Fruit fly (Drosophila melanogaster) whole organism, embryonic: Measurements from ENCODE around the gene Peritrophin-15a.

Experiments used
- Adf1 ChIP-seq: fragments of 200-800 bp; sonication (Bioruptor generic); IDR thresholded peaks from 2 replicates; pipeline ENCODE4 v1.3.6; 2022; ENCODE audit warnings: missing biosample characterization, missing genetic modification characterization
- Aef1 ChIP-seq: fragments of 200-800 bp; sonication (Bioruptor generic); IDR thresholded peaks from 3 replicates; pipeline ENCODE4 v1.3.6; 2022; ENCODE audit warnings: missing biosample characterization, missing genetic modification characterization
- BtbVII ChIP-seq: fragments of 200-800 bp; sonication (Bioruptor generic); optimal IDR thresholded peaks from 3 replicates; lab custom pipeline; 2017; ENCODE audit warnings: missing biosample characterization, mild to moderate bottlenecking, missing genetic modification characterization
- CG10209 ChIP-seq: fragments of 200-800 bp; sonication (Bioruptor generic); optimal IDR thresholded peaks from 3 replicates; lab custom pipeline; 2017; ENCODE audit warnings: missing biosample characterization, mild to moderate bottlenecking, missing genetic modification characterization, missing genetic modification reagents
- CG13424 ChIP-seq: fragments of 200-800 bp; sonication (Bioruptor generic); optimal IDR thresholded peaks from 2 replicates; lab custom pipeline; 2019; ENCODE audit warnings: missing biosample characterization, mild to moderate bottlenecking, missing genetic modification characterization, moderate library complexity
- CG14050 ChIP-seq: fragments of 200-800 bp; sonication (Bioruptor generic); IDR thresholded peaks from 3 replicates; pipeline ENCODE4 v1.3.6; 2022; ENCODE audit warnings: missing biosample characterization, missing genetic modification characterization
- CG14667 ChIP-seq: fragments of 200-800 bp; sonication (Bioruptor generic); IDR thresholded peaks from 2 replicates; pipeline ENCODE4 v1.3.6; 2022; ENCODE audit warnings: missing biosample characterization, missing genetic modification characterization
- CG1832 ChIP-seq: fragments of 200-800 bp; sonication (Bioruptor generic); optimal IDR thresholded peaks from 2 replicates; lab custom pipeline; 2017; ENCODE audit warnings: missing biosample characterization, mild to moderate bottlenecking, missing genetic modification characterization, inconsistent platforms
- CG18619 ChIP-seq: fragments of 200-800 bp; sonication (Bioruptor generic); optimal IDR thresholded peaks from 3 replicates; lab custom pipeline; 2017; ENCODE audit warnings: missing biosample characterization, mild to moderate bottlenecking, missing genetic modification characterization
- CG2202 ChIP-seq: fragments of 200-800 bp; sonication (Bioruptor generic); optimal IDR thresholded peaks from 2 replicates; lab custom pipeline; 2018; ENCODE audit warnings: missing biosample characterization, mild to moderate bottlenecking, missing genetic modification characterization
- CG2712 ChIP-seq: fragments of 200-800 bp; optimal IDR thresholded peaks from 3 replicates; lab custom pipeline; 2019; ENCODE audit warnings: missing biosample characterization, mild to moderate bottlenecking, missing genetic modification characterization, moderate library complexity
- CG3281 ChIP-seq: fragments of 200-800 bp; sonication (Bioruptor generic); optimal IDR thresholded peaks from 3 replicates; lab custom pipeline; 2017; ENCODE audit warnings: missing biosample characterization, mild to moderate bottlenecking, missing genetic modification characterization
- CG33557 ChIP-seq: fragments of 200-800 bp; sonication (Bioruptor generic); optimal IDR thresholded peaks from 2 replicates; lab custom pipeline; 2019; ENCODE audit warnings: missing biosample characterization, mild to moderate bottlenecking, missing genetic modification characterization, moderate library complexity
- CG34376 ChIP-seq: fragments of 200-800 bp; sonication (Bioruptor generic); optimal IDR thresholded peaks from 2 replicates; lab custom pipeline; 2018; ENCODE audit warnings: missing biosample characterization, mild to moderate bottlenecking, missing genetic modification characterization
- CG3995 ChIP-seq: fragments of 200-800 bp; sonication (Bioruptor generic); optimal IDR thresholded peaks from 3 replicates; lab custom pipeline; 2016; ENCODE audit warnings: missing biosample characterization, missing genetic modification characterization
- CG4424 ChIP-seq: fragments of 200-800 bp; sonication (Bioruptor generic); optimal IDR thresholded peaks from 3 replicates; lab custom pipeline; 2016; ENCODE audit warnings: missing biosample characterization, missing genetic modification characterization
- CG6654 ChIP-seq: fragments of 200-800 bp; sonication (Bioruptor generic); optimal IDR thresholded peaks from 2 replicates; lab custom pipeline; 2017; ENCODE audit warnings: missing biosample characterization, mild to moderate bottlenecking, missing genetic modification characterization
- CG7963 ChIP-seq: fragments of 200-800 bp; sonication (Bioruptor generic); IDR thresholded peaks from 3 replicates; pipeline ENCODE4 v1.3.6; 2022; ENCODE audit warnings: missing biosample characterization, missing genetic modification characterization; ENCODE audit not compliant: partially characterized antibody
- CG8944 ChIP-seq: fragments of 200-800 bp; sonication (Bioruptor generic); optimal IDR thresholded peaks from 3 replicates; lab custom pipeline; 2016; ENCODE audit warnings: missing biosample characterization, missing genetic modification characterization
- CG9609 ChIP-seq: fragments of 200-800 bp; sonication (Bioruptor generic); optimal IDR thresholded peaks from 3 replicates; lab custom pipeline; 2016; ENCODE audit warnings: missing biosample characterization, missing genetic modification characterization
- CG9727 ChIP-seq: fragments of 200-800 bp; sonication (Bioruptor generic); optimal IDR thresholded peaks from 3 replicates; lab custom pipeline; 2017; ENCODE audit warnings: missing biosample characterization, mild to moderate bottlenecking, missing genetic modification characterization
- Dad ChIP-seq: fragments of 200-800 bp; sonication (Bioruptor generic); optimal IDR thresholded peaks from 3 replicates; lab custom pipeline; 2016; ENCODE audit warnings: missing biosample characterization, missing genetic modification characterization
- ERR ChIP-seq: fragments of 200-800 bp; sonication (Bioruptor generic); optimal IDR thresholded peaks from 2 replicates; lab custom pipeline; 2016; ENCODE audit warnings: missing biosample characterization, missing genetic modification characterization
- Ets65A ChIP-seq: fragments of 200-800 bp; sonication (Bioruptor generic); peaks from one replicate; lab custom pipeline; 2016; ENCODE audit warnings: missing biosample characterization, missing genetic modification characterization
- HmgZ ChIP-seq: fragments of 200-800 bp; sonication (Bioruptor generic); optimal IDR thresholded peaks from 2 replicates; lab custom pipeline; 2018; ENCODE audit warnings: missing biosample characterization, mild to moderate bottlenecking, missing genetic modification characterization
- Hr51 ChIP-seq, 2 experiments: fragments of 200-800 bp; sonication (Bioruptor generic); optimal IDR thresholded peaks; 2 replicates in 1 of 2; 3 replicates in 1 of 2; lab custom pipeline; 2016 to 2018; ENCODE audit warnings: missing biosample characterization in 2 of 2, missing genetic modification characterization in 2 of 2, mild to moderate bottlenecking in 1 of 2, moderate library complexity in 1 of 2
- Hsf ChIP-seq: fragments of 200-800 bp; sonication (Bioruptor generic); optimal IDR thresholded peaks from 3 replicates; lab custom pipeline; 2016; ENCODE audit warnings: missing biosample characterization, missing genetic modification characterization
- Scr ChIP-seq: fragments of 200-800 bp; sonication (Bioruptor generic); IDR thresholded peaks from 2 replicates; pipeline ENCODE4 v1.3.6; 2022; ENCODE audit warnings: missing biosample characterization, missing genetic modification characterization; ENCODE audit not compliant: partially characterized antibody
- ara ChIP-seq: fragments of 200-800 bp; sonication (Bioruptor generic); IDR thresholded peaks from 2 replicates; pipeline ENCODE4 v1.3.6; 2022; ENCODE audit warnings: missing biosample characterization, missing genetic modification characterization
- bcd ChIP-seq: fragments of 200-800 bp; sonication (Bioruptor generic); optimal IDR thresholded peaks from 2 replicates; lab custom pipeline; 2017; ENCODE audit warnings: missing biosample characterization, mild to moderate bottlenecking, missing genetic modification characterization
- chm ChIP-seq: fragments of 200-800 bp; sonication (Bioruptor generic); IDR thresholded peaks from 2 replicates; pipeline ENCODE4 v1.3.6; 2022; ENCODE audit warnings: missing biosample characterization, missing genetic modification characterization
- chn ChIP-seq: fragments of 200-800 bp; sonication (Bioruptor generic); optimal IDR thresholded peaks from 2 replicates; lab custom pipeline; 2016; ENCODE audit warnings: missing biosample characterization, missing genetic modification characterization
- crp ChIP-seq, 2 experiments: fragments of 200-800 bp; sonication (Bioruptor generic); optimal IDR thresholded peaks; 2 replicates in 1 of 2; 3 replicates in 1 of 2; lab custom pipeline; 2017; ENCODE audit warnings: missing biosample characterization in 2 of 2, missing genetic modification characterization in 2 of 2, mild to moderate bottlenecking in 1 of 2, moderate library complexity in 1 of 2
- cwo ChIP-seq: fragments of 200-800 bp; sonication (Bioruptor generic); optimal IDR thresholded peaks from 3 replicates; lab custom pipeline; 2017; ENCODE audit warnings: missing biosample characterization, missing genetic modification characterization, mild to moderate bottlenecking, moderate library complexity, missing genetic modification reagents
- en ChIP-seq: fragments of 200-800 bp; sonication (Bioruptor generic); optimal IDR thresholded peaks from 2 replicates; lab custom pipeline; 2016; ENCODE audit warnings: missing biosample characterization, missing genetic modification characterization
- exex ChIP-seq: fragments of 200-800 bp; sonication (Bioruptor generic); optimal IDR thresholded peaks from 4 replicates; lab custom pipeline; 2018; ENCODE audit warnings: missing biosample characterization, mild to moderate bottlenecking, missing genetic modification characterization, moderate library complexity
- gsb ChIP-seq: fragments of 200-800 bp; sonication (Bioruptor generic); IDR thresholded peaks from 2 replicates; pipeline ENCODE4 v1.3.6; 2022; ENCODE audit warnings: missing biosample characterization, missing genetic modification characterization
- maf-S ChIP-seq: fragments of 200-800 bp; sonication (Bioruptor generic); optimal IDR thresholded peaks from 2 replicates; lab custom pipeline; 2016; ENCODE audit warnings: missing biosample characterization, missing genetic modification characterization
- nerfin-2 ChIP-seq: fragments of 200-800 bp; sonication (Bioruptor generic); IDR thresholded peaks from 2 replicates; pipeline ENCODE4 v1.3.6; 2022; ENCODE audit warnings: missing biosample characterization, missing genetic modification characterization; ENCODE audit not compliant: partially characterized antibody
- pb ChIP-seq: fragments of 200-800 bp; sonication (Bioruptor generic); optimal IDR thresholded peaks from 3 replicates; lab custom pipeline; 2016; ENCODE audit warnings: missing biosample characterization, missing genetic modification characterization
- pfk ChIP-seq: fragments of 200-800 bp; sonication (Bioruptor generic); optimal IDR thresholded peaks from 2 replicates; lab custom pipeline; 2018; ENCODE audit warnings: missing biosample characterization, mild to moderate bottlenecking, missing genetic modification characterization, moderate library complexity
- pum ChIP-seq: fragments of 200-800 bp; sonication (Bioruptor generic); optimal IDR thresholded peaks from 2 replicates; lab custom pipeline; 2016; ENCODE audit warnings: missing biosample characterization, missing genetic modification characterization
- run ChIP-seq: fragments of 200-800 bp; sonication (Bioruptor generic); optimal IDR thresholded peaks from 3 replicates; lab custom pipeline; 2018; ENCODE audit warnings: missing biosample characterization, mild to moderate bottlenecking, missing genetic modification characterization
- schlank ChIP-seq: fragments of 200-800 bp; sonication (Bioruptor generic); optimal IDR thresholded peaks from 2 replicates; lab custom pipeline; 2018; ENCODE audit warnings: missing biosample characterization, mild to moderate bottlenecking, missing genetic modification characterization
- sens-2 ChIP-seq: fragments of 200-800 bp; sonication (Bioruptor generic); IDR thresholded peaks from 2 replicates; pipeline ENCODE4 v1.3.6; 2022; ENCODE audit warnings: missing biosample characterization, missing genetic modification characterization
- ssp ChIP-seq: fragments of 200-800 bp; sonication (Bioruptor generic); IDR thresholded peaks from 2 replicates; pipeline ENCODE4 v1.3.6; 2022; ENCODE audit warnings: missing biosample characterization, missing genetic modification characterization
- tna ChIP-seq: fragments of 200-800 bp; sonication (Bioruptor generic); IDR thresholded peaks from 2 replicates; pipeline ENCODE4 v1.3.6; 2022; ENCODE audit warnings: missing biosample characterization, missing genetic modification characterization; ENCODE audit not compliant: partially characterized antibody
- toy ChIP-seq: fragments of 200-800 bp; sonication (Bioruptor generic); IDR thresholded peaks from 2 replicates; pipeline ENCODE4 v1.3.6; 2022; ENCODE audit warnings: missing biosample characterization, missing genetic modification characterization

Peritrophin-15a gene

dm6 chr2L:8403286-8404270, 7.7 kb upstream of the Peritrophin-15a start, which contains the start of gene emb (continued):
- TF ChIP-seq CG14050 = no peak
- TF ChIP-seq CG34376 = peak; percentile 24
- TF ChIP-seq pum (GFP tag; lab: Kevin White, UChicago) = peak; percentile 21
- peak; percentile 30 for TF ChIP-seq maf-S (GFP tag; lab: Kevin White, UChicago)
- peak; percentile 94 for TF ChIP-seq Ets65A (GFP tag; lab: Kevin White, UChicago)
- TF ChIP-seq BtbVII (GFP tag; lab: Kevin White, UChicago) = no peak
- peak; percentile 17; the same call in 1 of the 2 replicates for TF ChIP-seq chm (GFP tag; lab: Robert Waterston, UW)
- peak; percentile 13 for TF ChIP-seq CG10209
- peak; percentile 94 for TF ChIP-seq Scr
- peak; percentile 11 for TF ChIP-seq CG2202 (tag; lab: Kevin White, UChicago)
- TF ChIP-seq HmgZ = peak; percentile 66
- peak; percentile 99 for TF ChIP-seq CG7963 (GFP tag; lab: Robert Waterston, UW)
- peak; percentile 100 for TF ChIP-seq nerfin-2 (GFP tag; lab: Robert Waterston, UW)
- TF ChIP-seq pb (GFP tag; lab: Kevin White, UChicago) = peak; percentile 36
- no peak for TF ChIP-seq schlank (tag; lab: Kevin White, UChicago)
- TF ChIP-seq toy (GFP tag; lab: Robert Waterston, UW) = no peak
- TF ChIP-seq Aef1 (GFP tag; lab: Robert Waterston, UW) = no peak
- no peak for TF ChIP-seq sens-2 (GFP tag; lab: Robert Waterston, UW)
- no peak for TF ChIP-seq exex (tag; lab: Kevin White, UChicago)
- no peak for TF ChIP-seq CG33557 (GFP tag; lab: Kevin White, UChicago)
- peak; percentile 26 for TF ChIP-seq CG13424 (tag; lab: Kevin White, UChicago)
- peak; percentile 42; the same call in 1 of the 2 replicates for TF ChIP-seq Adf1 (GFP tag; lab: Robert Waterston, UW)
- peak in 1 of 2 experiments; percentile 15 for TF ChIP-seq Hr51 (GFP tag; optimal IDR thresholded peaks at IDR 0.05; lab: Kevin White, UChicago)
- TF ChIP-seq run (tag; lab: Kevin White, UChicago) = no peak
- peak; percentile 68 for TF ChIP-seq CG2712 (tag; lab: Kevin White, UChicago)
- TF ChIP-seq CG3281 (GFP tag; lab: Kevin White, UChicago) = peak; percentile 73
- no peak for TF ChIP-seq CG1832
- no peak for TF ChIP-seq gsb
- peak; percentile 47 for TF ChIP-seq CG3995 (GFP tag; lab: Kevin White, UChicago)
- peak; percentile 68 for TF ChIP-seq ssp (GFP tag; lab: Robert Waterston, UW)
- no peak for TF ChIP-seq CG8944
- TF ChIP-seq CG9727 (GFP tag; lab: Kevin White, UChicago) = peak; percentile 66
- peak; percentile 40 for TF ChIP-seq Hsf
- TF ChIP-seq tna (GFP tag; lab: Robert Waterston, UW) = peak; percentile 99
- no peak for TF ChIP-seq ERR (GFP tag; lab: Kevin White, UChicago)
- TF ChIP-seq en (GFP tag; lab: Kevin White, UChicago) = no peak
- TF ChIP-seq CG9609 = peak; percentile 40
- TF ChIP-seq chn = peak; percentile 52
- TF ChIP-seq CG18619 = peak; percentile 15
- peak; percentile 68 for TF ChIP-seq bcd (GFP tag; lab: Kevin White, UChicago)
- peak; percentile 73 for TF ChIP-seq CG4424 (GFP tag; lab: Kevin White, UChicago)
- TF ChIP-seq CG14667 (GFP tag; lab: Robert Waterston, UW) = no peak
- TF ChIP-seq CG6654 (GFP tag; lab: Kevin White, UChicago) = no peak
- TF ChIP-seq Dad (GFP tag; lab: Kevin White, UChicago) = peak; percentile 52
- TF ChIP-seq pfk (GFP tag; lab: Kevin White, UChicago) = no peak
- TF ChIP-seq cwo (GFP tag; lab: Kevin White, UChicago) = no peak
- peak in 1 of 2 experiments; percentile 21 for TF ChIP-seq crp (GFP tag; optimal IDR thresholded peaks at IDR 0.05; lab: Kevin White, UChicago)
- TF ChIP-seq ara (GFP tag; lab: Robert Waterston, UW) = peak; percentile 42; the same call in 1 of the 2 replicates
